Fruit fly (Drosophila melanogaster) whole organism, prepupa: ENCODE results near the gene CG14270.

Experiments used
- CG10631 ChIP-seq: fragments of 200-800 bp; sonication (Bioruptor generic); optimal IDR thresholded peaks from 2 replicates; lab custom pipeline; 2016; ENCODE audit warnings: missing biosample characterization, missing genetic modification characterization
- CG11294 ChIP-seq: fragments of 200-800 bp; sonication (Bioruptor generic); IDR thresholded peaks from 2 replicates; pipeline ENCODE4 v1.3.6; 2022; ENCODE audit warnings: missing biosample characterization, missing genetic modification characterization
- CG11762 ChIP-seq: fragments of 200-800 bp; sonication (Bioruptor generic); optimal IDR thresholded peaks from 3 replicates; lab custom pipeline; 2016; ENCODE audit warnings: missing biosample characterization, missing genetic modification characterization; ENCODE audit not compliant: insufficient read depth
- CG11902 ChIP-seq: fragments of 200-800 bp; sonication (Bioruptor generic); optimal IDR thresholded peaks from 3 replicates; lab custom pipeline; 2016; ENCODE audit warnings: missing biosample characterization, missing genetic modification characterization
- CG15336 ChIP-seq: fragments of 200-800 bp; sonication (Bioruptor generic); IDR thresholded peaks from 2 replicates; pipeline ENCODE4 v1.3.6; 2022; ENCODE audit warnings: missing biosample characterization, missing genetic modification characterization
- CG16779 ChIP-seq: fragments of 200-800 bp; sonication (Bioruptor generic); optimal IDR thresholded peaks from 3 replicates; lab custom pipeline; 2017; ENCODE audit warnings: missing biosample characterization, mild to moderate bottlenecking, missing genetic modification characterization
- CG3032 ChIP-seq: fragments of 200-800 bp; optimal IDR thresholded peaks from 2 replicates; lab custom pipeline; 2019; ENCODE audit warnings: missing biosample characterization, mild to moderate bottlenecking, missing genetic modification characterization, moderate library complexity
- CG32006 ChIP-seq: fragments of 200-800 bp; sonication (Bioruptor generic); optimal IDR thresholded peaks from 3 replicates; lab custom pipeline; 2017; ENCODE audit warnings: missing biosample characterization, mild to moderate bottlenecking, missing genetic modification characterization
- CG6163 ChIP-seq: fragments of 200-800 bp; sonication (Bioruptor generic); IDR thresholded peaks from 3 replicates; pipeline ENCODE4 v1.3.6; 2022; ENCODE audit warnings: missing biosample characterization, missing genetic modification characterization
- CG6276 ChIP-seq: fragments of 200-800 bp; sonication (Bioruptor generic); optimal IDR thresholded peaks from 2 replicates; lab custom pipeline; 2017; ENCODE audit warnings: missing biosample characterization, mild to moderate bottlenecking, missing genetic modification characterization
- CG6792 ChIP-seq: fragments of 200-800 bp; sonication (Bioruptor generic); optimal IDR thresholded peaks from 3 replicates; lab custom pipeline; 2016; ENCODE audit warnings: missing biosample characterization, missing genetic modification characterization
- CG6808 ChIP-seq: fragments of 200-800 bp; sonication (Bioruptor generic); optimal IDR thresholded peaks from 3 replicates; lab custom pipeline; 2017; ENCODE audit warnings: missing biosample characterization, missing genetic modification characterization, mild to moderate bottlenecking, moderate library complexity, missing genetic modification reagents
- CG6854 ChIP-seq: fragments of 200-800 bp; sonication (Bioruptor generic); optimal IDR thresholded peaks from 2 replicates; lab custom pipeline; 2017; ENCODE audit warnings: missing biosample characterization, mild to moderate bottlenecking, missing genetic modification characterization
- CG8119 ChIP-seq: fragments of 200-800 bp; sonication (Bioruptor generic); IDR thresholded peaks from 3 replicates; pipeline ENCODE4 v1.3.6; 2022; ENCODE audit warnings: missing biosample characterization, missing genetic modification characterization
- CG8632 ChIP-seq: fragments of 200-800 bp; sonication (Bioruptor generic); optimal IDR thresholded peaks from 3 replicates; lab custom pipeline; 2016; ENCODE audit warnings: missing biosample characterization, missing genetic modification characterization
- CG9139 ChIP-seq: fragments of 200-800 bp; sonication (Bioruptor generic); optimal IDR thresholded peaks from 3 replicates; lab custom pipeline; 2017; ENCODE audit warnings: missing biosample characterization, mild to moderate bottlenecking, missing genetic modification characterization
- Eip75B ChIP-seq: fragments of 200-800 bp; sonication (Bioruptor generic); optimal IDR thresholded peaks from 3 replicates; lab custom pipeline; 2016; ENCODE audit warnings: missing biosample characterization, missing genetic modification characterization
- Eip78C ChIP-seq: fragments of 200-800 bp; sonication (Bioruptor generic); peaks from one replicate; lab custom pipeline; 2016; ENCODE audit warnings: missing biosample characterization, missing genetic modification characterization
- Eip93F ChIP-seq: fragments of 200-800 bp; sonication (Bioruptor generic); optimal IDR thresholded peaks from 2 replicates; lab custom pipeline; 2016; ENCODE audit warnings: missing biosample characterization, mild to moderate bottlenecking, missing genetic modification characterization
- Ets96B ChIP-seq: fragments of 200-800 bp; optimal IDR thresholded peaks from 2 replicates; lab custom pipeline; 2019; ENCODE audit warnings: missing biosample characterization, mild to moderate bottlenecking, missing genetic modification characterization, moderate library complexity
- Gug ChIP-seq: fragments of 200-800 bp; sonication (Bioruptor generic); IDR thresholded peaks from 2 replicates; pipeline ENCODE4 v1.3.6; 2022; ENCODE audit warnings: missing biosample characterization, missing genetic modification characterization
- Hr39 ChIP-seq: fragments of 200-800 bp; sonication (Bioruptor generic); optimal IDR thresholded peaks from 2 replicates; lab custom pipeline; 2016; ENCODE audit warnings: missing biosample characterization, missing genetic modification characterization
- Hr4 ChIP-seq: fragments of 200-800 bp; sonication (Bioruptor generic); optimal IDR thresholded peaks from 3 replicates; lab custom pipeline; 2016; ENCODE audit warnings: missing biosample characterization, missing genetic modification characterization
- Lpt ChIP-seq: fragments of 200-800 bp; sonication (Bioruptor generic); optimal IDR thresholded peaks from 3 replicates; lab custom pipeline; 2016; ENCODE audit warnings: missing biosample characterization, missing genetic modification characterization
- Met ChIP-seq: fragments of 200-800 bp; sonication (Bioruptor generic); optimal IDR thresholded peaks from 3 replicates; lab custom pipeline; 2016; ENCODE audit warnings: missing biosample characterization, missing genetic modification characterization
- OdsH ChIP-seq: fragments of 200-800 bp; sonication (Bioruptor generic); optimal IDR thresholded peaks from 3 replicates; lab custom pipeline; 2016; ENCODE audit warnings: missing biosample characterization, missing genetic modification characterization
- Smox ChIP-seq: fragments of 200-800 bp; sonication (Bioruptor generic); optimal IDR thresholded peaks from 3 replicates; lab custom pipeline; 2016; ENCODE audit warnings: missing biosample characterization, missing genetic modification characterization
- Sox102F ChIP-seq: fragments of 200-800 bp; sonication (Bioruptor generic); optimal IDR thresholded peaks from 2 replicates; lab custom pipeline; 2016; ENCODE audit warnings: missing biosample characterization, mild to moderate bottlenecking, missing genetic modification characterization
- Sox14 ChIP-seq: fragments of 200-800 bp; sonication (Bioruptor generic); optimal IDR thresholded peaks from 3 replicates; lab custom pipeline; 2016; ENCODE audit warnings: missing biosample characterization, missing genetic modification characterization
- Sox15 ChIP-seq: fragments of 200-800 bp; sonication (Bioruptor generic); optimal IDR thresholded peaks from 3 replicates; lab custom pipeline; 2016; ENCODE audit warnings: missing biosample characterization, missing genetic modification characterization
- achi ChIP-seq: fragments of 200-800 bp; sonication (Bioruptor generic); optimal IDR thresholded peaks from 3 replicates; lab custom pipeline; 2016; ENCODE audit warnings: missing biosample characterization, missing genetic modification characterization
- dac ChIP-seq: fragments of 200-800 bp; sonication (Bioruptor generic); optimal IDR thresholded peaks from 2 replicates; lab custom pipeline; 2017; ENCODE audit warnings: missing biosample characterization, mild to moderate bottlenecking, missing genetic modification characterization
- dsx ChIP-seq: fragments of 200-800 bp; optimal IDR thresholded peaks from 3 replicates; lab custom pipeline; 2019; ENCODE audit warnings: missing biosample characterization, mild to moderate bottlenecking, missing genetic modification characterization, moderate library complexity; ENCODE audit not compliant: poor library complexity, severe bottlenecking
- eg ChIP-seq: fragments of 200-800 bp; sonication (Bioruptor generic); IDR thresholded peaks from 3 replicates; pipeline ENCODE4 v1.3.6; 2022; ENCODE audit warnings: missing biosample characterization, missing genetic modification characterization
- esn ChIP-seq: fragments of 200-800 bp; sonication (Bioruptor generic); optimal IDR thresholded peaks from 2 replicates; lab custom pipeline; 2016; ENCODE audit warnings: missing biosample characterization, mild to moderate bottlenecking, missing genetic modification characterization, moderate library complexity
- fd59A ChIP-seq: fragments of 200-800 bp; sonication (Bioruptor generic); optimal IDR thresholded peaks from 2 replicates; lab custom pipeline; 2017; ENCODE audit warnings: missing biosample characterization, mild to moderate bottlenecking, missing genetic modification characterization, missing genetic modification reagents
- fd85E ChIP-seq: fragments of 200-800 bp; sonication (Bioruptor generic); optimal IDR thresholded peaks from 3 replicates; lab custom pipeline; 2016; ENCODE audit warnings: missing biosample characterization, missing genetic modification characterization
- fkh ChIP-seq: fragments of 200-800 bp; sonication (Bioruptor generic); optimal IDR thresholded peaks from 3 replicates; lab custom pipeline; 2017; ENCODE audit warnings: missing biosample characterization, mild to moderate bottlenecking, missing genetic modification characterization, moderate library complexity
- lz ChIP-seq: fragments of 200-800 bp; sonication (Bioruptor generic); optimal IDR thresholded peaks from 3 replicates; lab custom pipeline; 2016; ENCODE audit warnings: missing biosample characterization, missing genetic modification characterization
- pdm3 ChIP-seq: fragments of 200-800 bp; sonication (Bioruptor generic); optimal IDR thresholded peaks from 3 replicates; lab custom pipeline; 2016; ENCODE audit warnings: missing biosample characterization, missing genetic modification characterization
- spab ChIP-seq: fragments of 200-800 bp; sonication (Bioruptor generic); optimal IDR thresholded peaks from 2 replicates; lab custom pipeline; 2017; ENCODE audit warnings: missing biosample characterization, mild to moderate bottlenecking, missing genetic modification characterization, missing genetic modification reagents
- ss ChIP-seq, 2 experiments: fragments of 200-800 bp; sonication (Bioruptor generic); optimal IDR thresholded peaks; 2 replicates in 1 of 2; 3 replicates in 1 of 2; lab custom pipeline; 2017 to 2018; ENCODE audit warnings: mild to moderate bottlenecking in 2 of 2, missing biosample characterization in 2 of 2, missing genetic modification characterization in 2 of 2, moderate library complexity in 1 of 2
- svp ChIP-seq: fragments of 200-800 bp; sonication (Bioruptor generic); peaks from one replicate; lab custom pipeline; 2016; ENCODE audit warnings: missing biosample characterization, missing genetic modification characterization
- topi ChIP-seq: fragments of 200-800 bp; sonication (Bioruptor generic); optimal IDR thresholded peaks from 3 replicates; lab custom pipeline; 2016; ENCODE audit warnings: missing biosample characterization, missing genetic modification characterization
- vri ChIP-seq: fragments of 200-800 bp; sonication (Bioruptor generic); optimal IDR thresholded peaks from 3 replicates; lab custom pipeline; 2016; ENCODE audit warnings: missing biosample characterization, mild to moderate bottlenecking, missing genetic modification characterization

Gene CG14270

dm6 chrX:3485871-3486270 lies 693 bp upstream of the CG14270 start:
- TF ChIP-seq CG9139: no peak
- no peak for TF ChIP-seq CG6808 (GFP tag; lab: Kevin White, UChicago)
- TF ChIP-seq pdm3 (GFP tag; lab: Kevin White, UChicago): no peak
- TF ChIP-seq CG6276: no peak
- no peak for TF ChIP-seq CG3032 (tag; lab: Kevin White, UChicago)
- no peak for TF ChIP-seq CG6854 (GFP tag; lab: Kevin White, UChicago)
- no peak; the same call in 2 of the 3 replicates for TF ChIP-seq CG6163 (GFP tag; lab: Robert Waterston, UW)
- no peak for TF ChIP-seq esn (GFP tag; lab: Kevin White, UChicago)
- no peak for TF ChIP-seq CG10631 (GFP tag; lab: Kevin White, UChicago)
- no peak for TF ChIP-seq Ets96B (tag; lab: Kevin White, UChicago)
- TF ChIP-seq CG16779 (tag; lab: Kevin White, UChicago): no peak
- no peak for TF ChIP-seq ss (GFP tag; optimal IDR thresholded peaks at IDR 0.05; lab: Kevin White, UChicago)
- TF ChIP-seq Smox (GFP tag; lab: Kevin White, UChicago): no peak
- no peak for TF ChIP-seq CG11902 (GFP tag; lab: Kevin White, UChicago)
- no peak for TF ChIP-seq OdsH

- TF ChIP-seq CG11294 (GFP tag; lab: Robert Waterston, UW): peak; percentile 28; the same call in 1 of the 2 replicates
- peak; percentile 60 for TF ChIP-seq CG3032 (tag; lab: Kevin White, UChicago)
- peak; percentile 91 for TF ChIP-seq eg
- no peak for TF ChIP-seq CG9139
- TF ChIP-seq Lpt: peak; percentile 55
- TF ChIP-seq Eip93F (GFP tag; lab: Kevin White, UChicago): no peak
- TF ChIP-seq CG6808 (GFP tag; lab: Kevin White, UChicago): no peak
- TF ChIP-seq Sox14 (GFP tag; lab: Kevin White, UChicago): peak; percentile 76
- no peak for TF ChIP-seq dsx (GFP tag; lab: Kevin White, UChicago)
- peak; percentile 83 for TF ChIP-seq lz
- peak; percentile 77 for TF ChIP-seq esn (GFP tag; lab: Kevin White, UChicago)
- no peak for TF ChIP-seq spab (GFP tag; lab: Kevin White, UChicago)
- TF ChIP-seq CG15336: peak; percentile 62
- TF ChIP-seq vri (GFP tag; lab: Kevin White, UChicago): no peak
- TF ChIP-seq fkh (GFP tag; lab: Kevin White, UChicago): no peak
- TF ChIP-seq topi (GFP tag; lab: Kevin White, UChicago): peak; percentile 76
- peak; percentile 50 for TF ChIP-seq Ets96B (tag; lab: Kevin White, UChicago)
- peak; percentile 83 for TF ChIP-seq Eip78C (GFP tag; lab: Kevin White, UChicago)
- TF ChIP-seq CG6276: no peak
- 0 out of 3 replicates have a peak, but pooled peaks have one; percentile 33 for TF ChIP-seq CG8119
- peak; percentile 58 for TF ChIP-seq Sox15
- peak; percentile 17 for TF ChIP-seq CG11762 (GFP tag; lab: Kevin White, UChicago)
- TF ChIP-seq CG10631 (GFP tag; lab: Kevin White, UChicago): peak; percentile 76
- peak; percentile 20 for TF ChIP-seq CG8632 (GFP tag; lab: Kevin White, UChicago)
- peak; percentile 57 for TF ChIP-seq CG11902 (GFP tag; lab: Kevin White, UChicago)
- TF ChIP-seq svp (GFP tag; lab: Kevin White, UChicago): peak; percentile 70
- peak; percentile 70 for TF ChIP-seq OdsH
- peak; percentile 19 for TF ChIP-seq dac (GFP tag; lab: Kevin White, UChicago)
- TF ChIP-seq fd59A (GFP tag; lab: Kevin White, UChicago): peak; percentile 19
- no peak for TF ChIP-seq CG16779 (tag; lab: Kevin White, UChicago)
- peak; percentile 75 for TF ChIP-seq Met (GFP tag; lab: Kevin White, UChicago)
- peak; percentile 60 for TF ChIP-seq Smox (GFP tag; lab: Kevin White, UChicago)
- TF ChIP-seq CG6163 (GFP tag; lab: Robert Waterston, UW): peak; percentile 74
- peak; percentile 55 for TF ChIP-seq CG6792 (GFP tag; lab: Kevin White, UChicago)
- no peak for TF ChIP-seq CG32006 (GFP tag; lab: Kevin White, UChicago)
- no peak for TF ChIP-seq CG6854 (GFP tag; lab: Kevin White, UChicago)
- TF ChIP-seq achi (GFP tag; lab: Kevin White, UChicago): peak; percentile 50
- TF ChIP-seq Hr4 (GFP tag; lab: Kevin White, UChicago): peak; percentile 74
- no peak for TF ChIP-seq Eip75B (GFP tag; lab: Kevin White, UChicago)
- TF ChIP-seq pdm3 (GFP tag; lab: Kevin White, UChicago): peak; percentile 80
- TF ChIP-seq Sox102F (GFP tag; lab: Kevin White, UChicago): no peak
- peak; percentile 69 for TF ChIP-seq Gug
- TF ChIP-seq fd85E (GFP tag; lab: Kevin White, UChicago): no peak
- peak; percentile 87 for TF ChIP-seq Hr39 (GFP tag; lab: Kevin White, UChicago)
These were observed 2.8 kb downstream of the CG14270 start, which contains the start of the genes CG10804 and CG10802 for dm6 chrX:3482119-3483014. TSS of gene CG10804 (minus strand) at chrX:3482322. TSS of gene CG10802 (plus strand) at chrX:3482965.
